Worm (Caenorhabditis elegans) whole organism, L4 larva: ENCODE results near the gene nhr-141.

Experiments used
- ZK546.5 ChIP-seq, 2 experiments: sonication (generic microtip); optimal IDR thresholded peaks; 2 replicates each; lab custom pipeline; 2017; ENCODE audit warnings: missing biosample characterization in 2 of 2, missing genetic modification characterization in 2 of 2
- ama-1 ChIP-seq: fragments of 150-350 bp; optimal IDR thresholded peaks from 2 replicates; lab custom pipeline; 2014; ENCODE audit warnings: inconsistent platforms, mixed read lengths
- mes-2 ChIP-seq: sonication (generic microtip); optimal IDR thresholded peaks from 2 replicates; lab custom pipeline; 2016; ENCODE audit warnings: missing genotype, mild to moderate bottlenecking, missing genetic modification characterization, missing compliant biosample characterization; ENCODE audit not compliant: poor library complexity, severe bottlenecking
- nhr-11 ChIP-seq: fragments of 150-350 bp; optimal IDR thresholded peaks from 2 replicates; lab custom pipeline; 2014; ENCODE audit warnings: missing biosample characterization, missing genetic modification characterization
- nhr-25 ChIP-seq: sonication (generic microtip); optimal IDR thresholded peaks from 2 replicates; lab custom pipeline; 2017; ENCODE audit warnings: missing genetic modification characterization, mild to moderate bottlenecking, missing compliant biosample characterization, antibody characterized with exemption, moderate library complexity, borderline replicate concordance; ENCODE audit not compliant: insufficient read depth
- snpc-4 ChIP-seq: fragments of 150-350 bp; optimal IDR thresholded peaks from 2 replicates; lab custom pipeline; 2014; ENCODE audit warnings: missing biosample characterization, missing genetic modification characterization
- unc-62 ChIP-seq, 3 experiments: fragments of 150-350 bp in 1 of 3; sonication (generic microtip); optimal IDR thresholded peaks in 2 of 3; peaks in 1 of 3; 1 replicate in 1 of 3; 2 replicates in 2 of 3; lab custom pipeline; 2014 to 2017; ENCODE audit warnings: missing biosample characterization in 3 of 3, missing genetic modification characterization in 3 of 3, missing genetic modification reagents in 3 of 3, missing genotype in 1 of 3

- TF ChIP-seq ama-1 (lab: Kevin White, UChicago) (no peak), nhr-11 (tag; lab: Kevin White, UChicago) (no peak), unc-62 (GFP tag; optimal IDR thresholded peaks at IDR 0.05 in 1 of 2; lab: Kevin White, UChicago) (no peak), unc-62 (tag; optimal IDR thresholded peaks at IDR 0.05; lab: Kevin White, UChicago) (no peak), ZK546.5 (tag; optimal IDR thresholded peaks at IDR 0.05; lab: Kevin White, UChicago) (no peak), nhr-25 (tag; lab: Kevin White, UChicago) (no peak), mes-2 (tag; lab: Kevin White, UChicago) (no peak), snpc-4 (tag; lab: Kevin White, UChicago) (no peak)
Observed at ce11 chrV:7420162-7420561, 24.3 kb upstream of the nhr-141 start, which contains the start of gene srxa-4.
